Worm (Caenorhabditis elegans) whole organism, late embryonic: ENCODE results near the gene F08D12.15.

Source experiments
- F13H6.1 ChIP-seq: sonication (generic microtip); optimal IDR thresholded peaks from 2 replicates; lab custom pipeline; 2016; ENCODE audit warnings: missing genetic modification characterization, missing compliant biosample characterization
- ceh-2 ChIP-seq: sonication (generic microtip); optimal IDR thresholded peaks from 2 replicates; lab custom pipeline; 2016; ENCODE audit warnings: missing genotype, missing genetic modification characterization, missing compliant biosample characterization
- ceh-24 ChIP-seq: sonication (generic microtip); optimal IDR thresholded peaks from 2 replicates; lab custom pipeline; 2016; ENCODE audit warnings: mild to moderate bottlenecking, missing genetic modification characterization, missing compliant biosample characterization
- ceh-45 ChIP-seq: fragments of 200-800 bp; sonication (Bioruptor generic); IDR thresholded peaks from 2 replicates; pipeline ENCODE4 v1.3.6; 2022; ENCODE audit warnings: missing genetic modification reagents, missing genetic modification characterization, missing compliant biosample characterization
- nhr-11 ChIP-seq: fragments of 150-350 bp; optimal IDR thresholded peaks from 2 replicates; lab custom pipeline; 2014; ENCODE audit warnings: missing biosample characterization, missing genetic modification characterization
- pha-4 ChIP-seq: fragments of 150-350 bp; optimal IDR thresholded peaks from 2 replicates; lab custom pipeline; 2018; ENCODE audit warnings: missing biosample characterization, missing genetic modification reagents, missing genetic modification characterization
- sdc-2 ChIP-seq: sonication (generic microtip); optimal IDR thresholded peaks from 2 replicates; lab custom pipeline; 2016; ENCODE audit warnings: missing genotype, missing genetic modification characterization, missing compliant biosample characterization

DNA sequence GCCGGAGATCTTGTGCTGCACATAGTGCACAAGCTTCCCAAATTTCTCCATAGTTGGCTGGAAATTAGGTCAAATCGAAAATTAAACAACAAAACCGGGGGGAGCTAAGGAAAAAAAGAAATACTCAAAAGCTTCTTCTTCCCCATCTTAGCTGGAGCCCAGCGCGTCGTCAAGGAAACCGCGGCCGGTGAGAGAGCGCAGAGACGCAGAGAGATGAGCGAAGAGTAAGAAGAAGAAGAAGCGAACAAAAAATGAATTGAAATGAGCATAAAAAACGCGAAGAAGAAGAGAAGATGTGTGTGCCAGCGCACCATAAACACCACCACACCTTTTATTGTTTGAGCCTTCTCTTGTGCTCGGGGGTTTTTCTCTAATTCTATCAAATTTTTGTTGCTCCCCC is 31.2 kb upstream of the F08D12.15 start, which contains the start of gene wdr-31:
- TF ChIP-seq ceh-24 (no peak), sdc-2 (tag; lab: Kevin White, UChicago) (no peak), ceh-2 (tag; lab: Kevin White, UChicago) (no peak), ceh-45 (GFP tag; lab: Robert Waterston, UW) (no peak), nhr-11 (tag; lab: Kevin White, UChicago) (no peak), pha-4 (tag; lab: Kevin White, UChicago) (no peak), F13H6.1 (tag; lab: Kevin White, UChicago) (no peak)
